Worm (Caenorhabditis elegans): ENCODE results near the gene apa-2.

DNA sequence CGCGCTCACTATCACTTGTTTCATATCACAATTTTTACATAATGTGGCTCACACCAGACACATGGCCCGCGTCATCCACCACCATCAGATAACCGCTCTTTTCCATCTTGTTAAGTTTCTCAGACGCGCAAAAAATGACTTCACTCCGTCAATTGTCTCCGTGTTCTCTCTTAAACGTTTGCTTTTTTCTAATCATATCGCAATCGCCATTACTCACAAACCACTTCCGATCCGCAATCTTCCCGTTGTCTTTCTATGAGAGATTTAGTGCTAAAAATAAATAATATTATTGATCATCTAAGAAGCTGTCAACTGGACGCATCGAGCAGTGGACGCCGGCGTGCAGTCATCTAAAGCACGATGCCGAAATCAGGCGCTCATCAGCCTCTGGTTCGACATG, 35.1 kb upstream of the apa-2 start, which contains the start of gene tmc-2:
- TF ChIP-seq unc-120 (tag; optimal IDR thresholded peaks at IDR 0.05; ENCODE audit: poor library complexity, severe bottlenecking) (no peak), elt-3 (tag; optimal IDR thresholded peaks at IDR 0.05) (no peak), mab-5 (tag; optimal IDR thresholded peaks at IDR 0.05) (no peak)
